Fruit fly (Drosophila melanogaster) whole organism, embryonic: Measurements from ENCODE around the gene CG32299.
A peak's percentile ranks its signal among the peaks of the same experiment; 100 is the strongest.

ENCODE experiments used
- Adf1 ChIP-seq: fragments of 200-800 bp; sonication (Bioruptor generic); IDR thresholded peaks from 2 replicates; pipeline ENCODE4 v1.3.6; 2022; ENCODE audit warnings: missing biosample characterization, missing genetic modification characterization
- Aef1 ChIP-seq: fragments of 200-800 bp; sonication (Bioruptor generic); IDR thresholded peaks from 3 replicates; pipeline ENCODE4 v1.3.6; 2022; ENCODE audit warnings: missing biosample characterization, missing genetic modification characterization
- B-H1 ChIP-seq: fragments of 200-800 bp; sonication (Bioruptor generic); IDR thresholded peaks from 3 replicates; pipeline ENCODE4 v1.3.6; 2022; ENCODE audit warnings: missing biosample characterization, missing genetic modification characterization
- CG10321 ChIP-seq: fragments of 200-800 bp; sonication (Bioruptor generic); IDR thresholded peaks from 2 replicates; pipeline ENCODE4 v1.3.6; 2022; ENCODE audit warnings: missing biosample characterization, missing genetic modification characterization
- CG11560 ChIP-seq: fragments of 200-800 bp; sonication (Bioruptor generic); IDR thresholded peaks from 3 replicates; pipeline ENCODE4 v1.3.6; 2022; ENCODE audit warnings: missing biosample characterization, missing genetic modification characterization
- CG14014 ChIP-seq: fragments of 200-800 bp; sonication (Bioruptor generic); IDR thresholded peaks from 2 replicates; pipeline ENCODE4 v1.3.6; 2022; ENCODE audit warnings: missing biosample characterization, missing genetic modification characterization
- CG14441 ChIP-seq: fragments of 200-800 bp; sonication (Bioruptor generic); IDR thresholded peaks from 2 replicates; pipeline ENCODE4 v1.3.6; 2022; ENCODE audit warnings: missing biosample characterization, missing genetic modification characterization
- CG15011 ChIP-seq: fragments of 200-800 bp; sonication (Bioruptor generic); optimal IDR thresholded peaks from 3 replicates; lab custom pipeline; 2018; ENCODE audit warnings: missing biosample characterization, mild to moderate bottlenecking, missing genetic modification characterization
- CG1603 ChIP-seq: fragments of 200-800 bp; sonication (Bioruptor generic); optimal IDR thresholded peaks from 2 replicates; lab custom pipeline; 2019; ENCODE audit warnings: missing biosample characterization, mild to moderate bottlenecking, missing genetic modification characterization, moderate library complexity
- CG16863 ChIP-seq: fragments of 200-800 bp; sonication (Bioruptor generic); optimal IDR thresholded peaks from 3 replicates; lab custom pipeline; 2016; ENCODE audit warnings: missing biosample characterization, missing genetic modification characterization
- CG18764 ChIP-seq: fragments of 200-800 bp; sonication (Bioruptor generic); optimal IDR thresholded peaks from 3 replicates; lab custom pipeline; 2016; ENCODE audit warnings: missing biosample characterization, missing genetic modification characterization
- CG2199 ChIP-seq: fragments of 200-800 bp; sonication (Bioruptor generic); IDR thresholded peaks from 3 replicates; pipeline ENCODE4 v1.3.6; 2022; ENCODE audit warnings: missing biosample characterization, missing genetic modification characterization
- CG30020 ChIP-seq: fragments of 200-800 bp; optimal IDR thresholded peaks from 2 replicates; lab custom pipeline; 2019; ENCODE audit warnings: missing biosample characterization, mild to moderate bottlenecking, missing genetic modification characterization, moderate library complexity
- CG32532 ChIP-seq: fragments of 200-800 bp; sonication (Bioruptor generic); IDR thresholded peaks from 2 replicates; pipeline ENCODE4 v1.3.6; 2022; ENCODE audit warnings: missing biosample characterization, missing genetic modification characterization
- CG3838 ChIP-seq: fragments of 200-800 bp; sonication (Bioruptor generic); optimal IDR thresholded peaks from 3 replicates; lab custom pipeline; 2016; ENCODE audit warnings: missing biosample characterization, missing genetic modification characterization
- CG4360 ChIP-seq: fragments of 200-800 bp; sonication (Bioruptor generic); IDR thresholded peaks from 2 replicates; pipeline ENCODE4 v1.3.6; 2022; ENCODE audit warnings: missing biosample characterization, missing genetic modification characterization
- CG4404 ChIP-seq: fragments of 200-800 bp; sonication (Bioruptor generic); IDR thresholded peaks from 2 replicates; pipeline ENCODE4 v1.3.6; 2022; ENCODE audit warnings: missing biosample characterization, missing genetic modification characterization
- CG6175 ChIP-seq: fragments of 200-800 bp; sonication (Bioruptor generic); IDR thresholded peaks from 3 replicates; pipeline ENCODE4 v1.3.6; 2022; ENCODE audit warnings: missing biosample characterization, missing genetic modification characterization
- CG6254 ChIP-seq: fragments of 200-800 bp; sonication (Bioruptor generic); optimal IDR thresholded peaks from 3 replicates; lab custom pipeline; 2017; ENCODE audit warnings: mild to moderate bottlenecking, missing biosample characterization, missing genetic modification reagents, missing genetic modification characterization
- CG6854 ChIP-seq: fragments of 200-800 bp; sonication (Bioruptor generic); optimal IDR thresholded peaks from 3 replicates; lab custom pipeline; 2017; ENCODE audit warnings: missing biosample characterization, mild to moderate bottlenecking, missing genetic modification characterization
- CG8924 ChIP-seq: fragments of 200-800 bp; optimal IDR thresholded peaks from 3 replicates; lab custom pipeline; 2019; ENCODE audit warnings: missing biosample characterization, mild to moderate bottlenecking, missing genetic modification characterization, moderate library complexity
- CG9727 ChIP-seq: fragments of 200-800 bp; sonication (Bioruptor generic); optimal IDR thresholded peaks from 3 replicates; lab custom pipeline; 2017; ENCODE audit warnings: missing biosample characterization, mild to moderate bottlenecking, missing genetic modification characterization
- Camta ChIP-seq: fragments of 200-800 bp; sonication (Bioruptor generic); optimal IDR thresholded peaks from 2 replicates; lab custom pipeline; 2016; ENCODE audit warnings: missing biosample characterization, missing genetic modification characterization
- Dip3 ChIP-seq: fragments of 200-800 bp; sonication (Bioruptor generic); optimal IDR thresholded peaks from 3 replicates; lab custom pipeline; 2016; ENCODE audit warnings: missing biosample characterization, missing genetic modification characterization
- Gsc ChIP-seq: fragments of 200-800 bp; sonication (Bioruptor generic); IDR thresholded peaks from 2 replicates; pipeline ENCODE4 v1.3.6; 2022; ENCODE audit warnings: missing biosample characterization, missing genetic modification characterization
- HLHmδ ChIP-seq: fragments of 200-800 bp; sonication (Bioruptor generic); optimal IDR thresholded peaks from 2 replicates; lab custom pipeline; 2018; ENCODE audit warnings: missing biosample characterization, mild to moderate bottlenecking, missing genetic modification characterization, moderate library complexity
- HmgD ChIP-seq: fragments of 200-800 bp; sonication (Bioruptor generic); optimal IDR thresholded peaks from 3 replicates; lab custom pipeline; 2016; ENCODE audit warnings: missing biosample characterization, missing genetic modification characterization
- MESR4 ChIP-seq: fragments of 200-800 bp; sonication (Bioruptor generic); optimal IDR thresholded peaks from 2 replicates; lab custom pipeline; 2018; ENCODE audit warnings: missing biosample characterization, mild to moderate bottlenecking, missing genetic modification characterization, moderate library complexity
- Mes4 ChIP-seq: fragments of 200-800 bp; sonication (Bioruptor generic); optimal IDR thresholded peaks from 2 replicates; lab custom pipeline; 2016; ENCODE audit warnings: missing biosample characterization, missing genetic modification characterization
- NFAT ChIP-seq: fragments of 200-800 bp; sonication (Bioruptor generic); IDR thresholded peaks from 2 replicates; pipeline ENCODE4 v1.3.6; 2022; ENCODE audit warnings: missing biosample characterization, missing genetic modification characterization
- Nf-YA ChIP-seq: fragments of 200-800 bp; sonication (Bioruptor generic); IDR thresholded peaks from 2 replicates; pipeline ENCODE4 v1.3.6; 2022; ENCODE audit warnings: missing biosample characterization, missing genetic modification characterization
- Opbp ChIP-seq: fragments of 200-800 bp; sonication (Bioruptor generic); IDR thresholded peaks from 3 replicates; pipeline ENCODE4 v1.3.6; 2022; ENCODE audit warnings: missing biosample characterization, missing genetic modification characterization; ENCODE audit not compliant: partially characterized antibody
- PHDP ChIP-seq: fragments of 200-800 bp; sonication (Bioruptor generic); optimal IDR thresholded peaks from 3 replicates; lab custom pipeline; 2018; ENCODE audit warnings: missing biosample characterization, mild to moderate bottlenecking, missing genetic modification characterization, moderate library complexity
- Side ChIP-seq: fragments of 200-800 bp; sonication (Bioruptor generic); optimal IDR thresholded peaks from 2 replicates; lab custom pipeline; 2016; ENCODE audit warnings: missing biosample characterization, missing genetic modification characterization
- ab ChIP-seq: fragments of 200-800 bp; sonication (Bioruptor generic); optimal IDR thresholded peaks from 2 replicates; lab custom pipeline; 2016; ENCODE audit warnings: missing biosample characterization, missing genetic modification characterization
- al ChIP-seq: fragments of 200-800 bp; sonication (Bioruptor generic); IDR thresholded peaks from 2 replicates; pipeline ENCODE4 v1.3.6; 2022; ENCODE audit warnings: missing biosample characterization, missing genetic modification characterization
- cwo ChIP-seq: fragments of 200-800 bp; sonication (Bioruptor generic); optimal IDR thresholded peaks from 3 replicates; lab custom pipeline; 2017; ENCODE audit warnings: missing biosample characterization, missing genetic modification characterization, mild to moderate bottlenecking, moderate library complexity, missing genetic modification reagents
- dpn ChIP-seq, 2 experiments: fragments of 200-800 bp; sonication (Bioruptor generic); optimal IDR thresholded peaks; 3 replicates each; lab custom pipeline; 2016; ENCODE audit warnings: missing biosample characterization in 2 of 2, missing genetic modification characterization in 2 of 2
- gro ChIP-seq: fragments of 200-800 bp; sonication (Bioruptor generic); optimal IDR thresholded peaks from 2 replicates; lab custom pipeline; 2016; ENCODE audit warnings: missing biosample characterization, missing genetic modification characterization
- gsb ChIP-seq: fragments of 200-800 bp; sonication (Bioruptor generic); IDR thresholded peaks from 2 replicates; pipeline ENCODE4 v1.3.6; 2022; ENCODE audit warnings: missing biosample characterization, missing genetic modification characterization
- gsb-n ChIP-seq: fragments of 200-800 bp; sonication (Bioruptor generic); optimal IDR thresholded peaks from 3 replicates; lab custom pipeline; 2018; ENCODE audit warnings: missing biosample characterization, mild to moderate bottlenecking, missing genetic modification characterization
- h ChIP-seq: fragments of >200 bp; optimal IDR thresholded peaks from 2 replicates; lab custom pipeline; 2017
- ken ChIP-seq: fragments of 200-800 bp; sonication (Bioruptor generic); IDR thresholded peaks from 3 replicates; pipeline ENCODE4 v1.3.6; 2022; ENCODE audit warnings: missing biosample characterization, missing genetic modification characterization
- phol ChIP-seq: fragments of 200-800 bp; sonication (Bioruptor generic); optimal IDR thresholded peaks from 3 replicates; lab custom pipeline; 2018; ENCODE audit warnings: missing biosample characterization, mild to moderate bottlenecking, missing genetic modification characterization, moderate library complexity
- pita ChIP-seq: fragments of 200-800 bp; sonication (Bioruptor generic); optimal IDR thresholded peaks from 2 replicates; lab custom pipeline; 2017; ENCODE audit warnings: missing biosample characterization, mild to moderate bottlenecking, missing genetic modification characterization
- pros ChIP-seq: fragments of 200-800 bp; sonication (Bioruptor generic); optimal IDR thresholded peaks from 3 replicates; lab custom pipeline; 2019; ENCODE audit warnings: missing biosample characterization, mild to moderate bottlenecking, missing genetic modification characterization, moderate library complexity
- pum ChIP-seq: fragments of 200-800 bp; sonication (Bioruptor generic); optimal IDR thresholded peaks from 2 replicates; lab custom pipeline; 2016; ENCODE audit warnings: missing biosample characterization, missing genetic modification characterization
- seq ChIP-seq: fragments of 200-800 bp; sonication (Bioruptor generic); IDR thresholded peaks from 2 replicates; pipeline ENCODE4 v1.3.6; 2022; ENCODE audit warnings: missing biosample characterization, missing genetic modification characterization
- slbo ChIP-seq: fragments of 200-800 bp; sonication (Bioruptor generic); IDR thresholded peaks from 2 replicates; pipeline ENCODE4 v1.3.6; 2022; ENCODE audit warnings: missing biosample characterization, missing genetic modification characterization
- stc ChIP-seq: fragments of 200-800 bp; sonication (Bioruptor generic); IDR thresholded peaks from 2 replicates; pipeline ENCODE4 v1.3.6; 2022; ENCODE audit warnings: missing biosample characterization, missing genetic modification characterization
- trh ChIP-seq: fragments of 200-800 bp; sonication (Bioruptor generic); optimal IDR thresholded peaks from 2 replicates; lab custom pipeline; 2016; ENCODE audit warnings: missing biosample characterization, missing genetic modification characterization
- tup ChIP-seq: fragments of 200-800 bp; sonication (Bioruptor generic); optimal IDR thresholded peaks from 2 replicates; lab custom pipeline; 2016; ENCODE audit warnings: missing biosample characterization, mild to moderate bottlenecking, missing genetic modification characterization, moderate library complexity

Gene CG32299

dm6 chr3L:2373421-2374043 lies 17.3 kb downstream of the CG32299 start, which contains the start of the genes mRpL23 and CG9004 (continued):
- TF ChIP-seq CG11560 (tag; lab: Robert Waterston, UW) (peak; percentile 95), ab (peak; percentile 97), CG3838 (peak; percentile 98), pita (no peak), CG4404 (GFP tag; lab: Robert Waterston, UW) (peak; percentile 100), h (no peak), Side (peak; percentile 98), CG14441 (peak; percentile 100), seq (peak; percentile 99), Mes4 (GFP tag; lab: Kevin White, UChicago) (peak; percentile 97), CG32532 (GFP tag; lab: Robert Waterston, UW) (peak; percentile 100), CG4360 (GFP tag; lab: Robert Waterston, UW) (peak; percentile 92), B-H1 (GFP tag; lab: Robert Waterston, UW) (peak; percentile 100), cwo (GFP tag; lab: Kevin White, UChicago) (peak; percentile 97), Nf-YA (peak; percentile 98), Gsc (GFP tag; lab: Robert Waterston, UW) (peak; percentile 99), CG1603 (peak; percentile 98), pum (GFP tag; lab: Kevin White, UChicago) (peak; percentile 99), CG8924 (tag; lab: Kevin White, UChicago) (peak; percentile 99), CG30020 (tag; lab: Kevin White, UChicago) (peak; percentile 89), CG14014 (peak; percentile 100), ken (GFP tag; lab: Robert Waterston, UW) (peak; percentile 100), CG6854 (GFP tag; lab: Kevin White, UChicago) (peak; percentile 96), Aef1 (peak; percentile 100), CG16863 (GFP tag; lab: Kevin White, UChicago) (peak; percentile 98), pros (GFP tag; lab: Kevin White, UChicago) (peak; percentile 67), PHDP (tag; lab: Kevin White, UChicago) (peak; percentile 99), CG10321 (GFP tag; lab: Robert Waterston, UW) (peak; percentile 91), CG18764 (peak; percentile 99), CG9727 (GFP tag; lab: Kevin White, UChicago) (peak; percentile 99), al (GFP tag; lab: Robert Waterston, UW) (peak; percentile 99), Camta (GFP tag; lab: Kevin White, UChicago) (peak; percentile 99), CG15011 (GFP tag; lab: Kevin White, UChicago) (peak; percentile 98), tup (GFP tag; lab: Kevin White, UChicago) (peak; percentile 98), NFAT (peak; percentile 100), CG6254 (GFP tag; lab: Kevin White, UChicago) (peak; percentile 96), trh (GFP tag; lab: Kevin White, UChicago) (peak; percentile 99), CG2199 (GFP tag; lab: Robert Waterston, UW) (peak; percentile 99), Dip3 (GFP tag; lab: Kevin White, UChicago) (peak; percentile 99), gsb-n (tag; lab: Kevin White, UChicago) (peak; percentile 98), gsb (peak; percentile 99), Opbp (GFP tag; lab: Robert Waterston, UW) (no peak; the same call in 2 of the 3 replicates), MESR4 (GFP tag; lab: Kevin White, UChicago) (peak; percentile 82), slbo (GFP tag; lab: Robert Waterston, UW) (peak; percentile 100), phol (peak; percentile 99), gro (GFP tag; lab: Kevin White, UChicago) (peak; percentile 99), HmgD (GFP tag; lab: Kevin White, UChicago) (peak; percentile 93), Adf1 (peak; percentile 97), stc (GFP tag; lab: Robert Waterston, UW) (peak; percentile 99), dpn (GFP tag; optimal IDR thresholded peaks at IDR 0.05; lab: Kevin White, UChicago) (peak; percentile 99), HLHmδ (GFP tag; lab: Kevin White, UChicago) (no peak), CG6175 (GFP tag; lab: Robert Waterston, UW) (peak; percentile 99)
